Worm (Caenorhabditis elegans) whole organism, mixed stage, embryonic: ENCODE results near the gene rad-23.

Experiments
- blmp-1 ChIP-seq: fragments of 150-350 bp; optimal IDR thresholded peaks from 2 replicates; lab custom pipeline; 2014; ENCODE audit warnings: missing biosample characterization, missing genetic modification characterization
- ceh-83 ChIP-seq: fragments of 200-800 bp; sonication (Bioruptor generic); optimal IDR thresholded peaks from 2 replicates; lab custom pipeline; 2018; ENCODE audit warnings: mild to moderate bottlenecking, missing genetic modification characterization, missing compliant biosample characterization
- elt-3 ChIP-seq: fragments of 150-350 bp; optimal IDR thresholded peaks from 2 replicates; lab custom pipeline; 2014; ENCODE audit warnings: missing biosample characterization, missing genetic modification characterization
- flh-1 ChIP-seq: fragments of 200-800 bp; sonication (Bioruptor generic); optimal IDR thresholded peaks from 2 replicates; lab custom pipeline; 2018; ENCODE audit warnings: mild to moderate bottlenecking, missing genetic modification characterization, moderate library complexity, missing compliant biosample characterization
- lsy-2 ChIP-seq: fragments of 150-350 bp; optimal IDR thresholded peaks from 2 replicates; lab custom pipeline; 2014; ENCODE audit warnings: missing biosample characterization, missing genetic modification characterization
- mab-5 ChIP-seq: fragments of 150-350 bp; optimal IDR thresholded peaks from 2 replicates; lab custom pipeline; 2014; ENCODE audit warnings: missing biosample characterization, missing genetic modification characterization
- nhr-2 ChIP-seq: fragments of 150-350 bp; optimal IDR thresholded peaks from 2 replicates; lab custom pipeline; 2014; ENCODE audit warnings: missing biosample characterization, missing genetic modification characterization
- nhr-237 ChIP-seq: fragments of 150-350 bp; optimal IDR thresholded peaks from 2 replicates; lab custom pipeline; 2014; ENCODE audit warnings: missing biosample characterization, missing genetic modification characterization
- unc-120 ChIP-seq: sonication (generic microtip); optimal IDR thresholded peaks from 2 replicates; lab custom pipeline; 2017; ENCODE audit warnings: missing genetic modification characterization, missing compliant biosample characterization; ENCODE audit not compliant: poor library complexity, severe bottlenecking
- unc-39 ChIP-seq: fragments of 150-350 bp; optimal IDR thresholded peaks from 2 replicates; lab custom pipeline; 2014; ENCODE audit warnings: missing biosample characterization, missing genetic modification characterization
- unc-62 ChIP-seq: fragments of 150-350 bp; optimal IDR thresholded peaks from 2 replicates; lab custom pipeline; 2014; ENCODE audit warnings: missing biosample characterization, missing genetic modification reagents, missing genetic modification characterization

DNA sequence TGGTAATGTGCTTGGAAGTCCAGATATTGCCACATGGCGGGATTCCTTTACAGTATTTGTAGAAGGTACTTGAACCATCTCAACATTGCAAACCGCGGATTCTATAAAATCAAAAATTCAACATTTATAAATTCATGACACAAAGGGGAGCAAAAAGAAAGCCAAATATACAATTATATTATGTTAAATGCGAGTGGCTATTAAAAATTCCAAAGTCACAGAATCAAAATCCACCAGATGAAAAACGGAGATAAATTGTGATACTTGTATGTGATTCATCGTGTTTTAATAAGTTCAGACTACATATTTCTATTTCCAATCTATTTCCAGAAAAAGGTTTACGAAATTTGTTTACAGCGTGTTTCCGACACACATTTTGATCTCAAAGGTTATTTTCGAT is 19.0 kb downstream of the rad-23 start, which contains the start of gene din-1:
- no peak for TF ChIP-seq nhr-2 (tag; lab: Kevin White, UChicago)
- no peak for TF ChIP-seq nhr-237 (tag; lab: Kevin White, UChicago)
- TF ChIP-seq blmp-1 (tag; lab: Kevin White, UChicago): no peak
- TF ChIP-seq elt-3 (tag; lab: Kevin White, UChicago): no peak
- TF ChIP-seq unc-39 (tag; lab: Kevin White, UChicago): no peak
- TF ChIP-seq ceh-83 (GFP tag; lab: Kevin White, UChicago): no peak
- no peak for TF ChIP-seq mab-5 (tag; lab: Kevin White, UChicago)
- no peak for TF ChIP-seq flh-1 (GFP tag; lab: Kevin White, UChicago)
- TF ChIP-seq lsy-2 (tag; lab: Kevin White, UChicago): no peak
- no peak for TF ChIP-seq unc-120
- TF ChIP-seq unc-62 (GFP tag; lab: Kevin White, UChicago): no peak
